Worm (Caenorhabditis elegans): ENCODE data around the gene immt-2.

immt-2 gene

ce11 chrV:16747031-16747672 is 41.9 kb upstream of the immt-2 start, which contains the start of gene dkf-2:
Gene dkf-2 (plus strand): TSS chrV:16747622.
- TF ChIP-seq nhr-23 (tag; optimal IDR thresholded peaks at IDR 0.05) (no peak), gmeb-1 (tag; optimal IDR thresholded peaks at IDR 0.05) (no peak), unc-55 (GFP tag; optimal IDR thresholded peaks at IDR 0.05) (no peak), snpc-4 (tag; optimal IDR thresholded peaks at IDR 0.05) (no peak), ZK546.5 (tag; optimal IDR thresholded peaks at IDR 0.05) (no peak), ztf-11 (tag; optimal IDR thresholded peaks at IDR 0.05) (no peak), ama-1 (optimal IDR thresholded peaks at IDR 0.05) (no peak), lin-11 (tag; optimal IDR thresholded peaks at IDR 0.05) (no peak), skn-1 (tag; optimal IDR thresholded peaks at IDR 0.05) (no peak), unc-62 (GFP tag; optimal IDR thresholded peaks at IDR 0.05) (no peak), mab-5 (tag; optimal IDR thresholded peaks at IDR 0.05) (no peak), mbf-1 (tag; optimal IDR thresholded peaks at IDR 0.05) (no peak), nhr-237 (tag; optimal IDR thresholded peaks at IDR 0.05) (no peak)

DNA sequence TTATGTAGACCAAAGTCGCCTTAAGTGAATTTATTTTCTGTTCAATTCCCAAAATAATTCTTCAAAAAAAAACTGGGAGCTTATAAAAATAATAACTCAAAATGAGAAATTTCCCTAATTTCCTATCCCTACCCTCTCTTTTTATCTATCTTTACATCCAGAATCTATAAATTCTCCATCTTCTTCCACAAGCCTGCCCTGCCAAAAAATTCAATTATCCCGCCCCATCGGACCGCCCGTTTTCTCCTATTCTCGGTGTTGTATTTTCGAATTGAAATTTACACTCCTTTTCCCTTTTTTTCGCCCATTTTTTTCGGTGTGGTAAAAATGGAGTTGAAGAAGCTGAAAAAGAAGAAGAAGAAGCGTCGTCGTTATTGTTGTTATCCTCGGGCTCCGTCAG is 39.6 kb upstream of the immt-2 start:
- TF ChIP-seq unc-62 (GFP tag; optimal IDR thresholded peaks at IDR 0.05): no peak
- no peak for TF ChIP-seq mdl-1 (tag; optimal IDR thresholded peaks at IDR 0.05)
- TF ChIP-seq sma-3 (GFP tag; optimal IDR thresholded peaks at IDR 0.05): no peak
- TF ChIP-seq peb-1 (tag; optimal IDR thresholded peaks at IDR 0.05): no peak
- no peak for TF ChIP-seq snpc-4 (tag; optimal IDR thresholded peaks at IDR 0.05)
- TF ChIP-seq nhr-77 (tag; optimal IDR thresholded peaks at IDR 0.05): no peak
- no peak for TF ChIP-seq crh-2 (tag; optimal IDR thresholded peaks at IDR 0.05)
- TF ChIP-seq mab-5 (tag; optimal IDR thresholded peaks at IDR 0.05): no peak
- TF ChIP-seq elt-3 (tag; optimal IDR thresholded peaks at IDR 0.05): no peak
- TF ChIP-seq lin-11 (tag; optimal IDR thresholded peaks at IDR 0.05): no peak
- TF ChIP-seq nhr-129 (tag; optimal IDR thresholded peaks at IDR 0.05): no peak
- TF ChIP-seq zag-1 (tag; optimal IDR thresholded peaks at IDR 0.05): no peak
- TF ChIP-seq egl-27 (tag; optimal IDR thresholded peaks at IDR 0.05): no peak
- no peak for TF ChIP-seq ceh-16 (tag; optimal IDR thresholded peaks at IDR 0.05)
- no peak for TF ChIP-seq sem-4 (tag; optimal IDR thresholded peaks at IDR 0.05)
- TF ChIP-seq elt-1 (tag; optimal IDR thresholded peaks at IDR 0.05): no peak
- TF ChIP-seq gmeb-1 (tag; optimal IDR thresholded peaks at IDR 0.05): no peak

ce11 chrV:16752089-16753030 is 36.7 kb upstream of the immt-2 start:
- TF ChIP-seq sem-4 (tag; optimal IDR thresholded peaks at IDR 0.05) (no peak), elt-3 (tag; optimal IDR thresholded peaks at IDR 0.05) (no peak), nhr-6 (tag; optimal IDR thresholded peaks at IDR 0.05) (no peak), peb-1 (tag; optimal IDR thresholded peaks at IDR 0.05) (no peak), nhr-11 (tag; optimal IDR thresholded peaks at IDR 0.05) (no peak), mdl-1 (tag; optimal IDR thresholded peaks at IDR 0.05) (no peak), R02D3.7 (tag; optimal IDR thresholded peaks at IDR 0.05) (no peak), unc-39 (tag; optimal IDR thresholded peaks at IDR 0.05) (no peak), unc-55 (GFP tag; optimal IDR thresholded peaks at IDR 0.05) (peak; percentile 77), sma-9 (GFP tag; optimal IDR thresholded peaks at IDR 0.05) (no peak), sma-9 (tag; optimal IDR thresholded peaks at IDR 0.05) (no peak), nhr-129 (tag; optimal IDR thresholded peaks at IDR 0.05) (peak; percentile 26), crh-2 (tag; optimal IDR thresholded peaks at IDR 0.05) (no peak), gmeb-1 (tag; optimal IDR thresholded peaks at IDR 0.05) (no peak), nhr-25 (tag; optimal IDR thresholded peaks at IDR 0.05) (no peak), aly-2 (tag; optimal IDR thresholded peaks at IDR 0.05) (no peak), unc-62 (GFP tag; optimal IDR thresholded peaks at IDR 0.05) (no peak), nhr-237 (tag; optimal IDR thresholded peaks at IDR 0.05) (no peak), nhr-10 (tag; optimal IDR thresholded peaks at IDR 0.05) (no peak), C34F6.9 (tag; optimal IDR thresholded peaks at IDR 0.05) (peak; percentile 8), ztf-1 (GFP tag; conservative IDR thresholded peaks at IDR 0.05) (no peak), zag-1 (tag; optimal IDR thresholded peaks at IDR 0.05) (no peak), ZK546.5 (tag; optimal IDR thresholded peaks at IDR 0.05) (no peak), nhr-12 (tag; optimal IDR thresholded peaks at IDR 0.05) (no peak), ceh-16 (tag; optimal IDR thresholded peaks at IDR 0.05) (no peak), mbf-1 (tag; optimal IDR thresholded peaks at IDR 0.05) (no peak), blmp-1 (tag; optimal IDR thresholded peaks at IDR 0.05; ENCODE audit: insufficient read depth) (no peak), mab-5 (tag; optimal IDR thresholded peaks at IDR 0.05) (no peak)

Data from whole organism, L2 larva.